Worm (Caenorhabditis elegans): ENCODE data around the gene W02D7.6.

DNA sequence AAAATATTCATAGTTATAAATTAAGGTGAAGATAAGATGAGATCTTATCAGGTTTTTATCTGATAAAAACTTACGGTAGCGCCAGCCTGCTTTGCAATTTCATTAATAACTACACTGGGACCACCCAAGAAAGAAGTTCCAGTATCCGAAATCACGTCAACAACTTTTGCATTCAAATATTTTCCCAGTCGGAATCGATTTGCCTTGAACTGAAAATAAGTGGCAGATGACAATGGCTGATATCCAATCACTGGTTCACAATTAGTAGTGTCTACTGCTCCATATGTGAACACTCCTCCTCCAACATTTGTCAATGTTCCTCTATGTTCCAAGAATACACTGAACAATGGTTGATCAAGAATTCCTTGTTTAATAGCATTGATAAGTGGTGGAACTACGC is 35.1 kb downstream of the W02D7.6 start, which contains the start of gene F21F8.5:
- TF ChIP-seq mab-5 (tag; optimal IDR thresholded peaks at IDR 0.05) = no peak
- TF ChIP-seq unc-62 (GFP tag; optimal IDR thresholded peaks at IDR 0.05) = no peak
- TF ChIP-seq ztf-11 (tag; optimal IDR thresholded peaks at IDR 0.05) = no peak
- no peak for TF ChIP-seq unc-39 (tag; optimal IDR thresholded peaks at IDR 0.05)
- TF ChIP-seq ham-2 (GFP tag; optimal IDR thresholded peaks at IDR 0.05) = no peak
- no peak for TF ChIP-seq ces-1 (GFP tag; optimal IDR thresholded peaks at IDR 0.05)
- TF ChIP-seq ceh-43 (GFP tag; optimal IDR thresholded peaks at IDR 0.05) = no peak
- no peak for TF ChIP-seq elt-3 (tag; optimal IDR thresholded peaks at IDR 0.05)
- no peak for TF ChIP-seq drap-1 (GFP tag; optimal IDR thresholded peaks at IDR 0.05)
- no peak for TF ChIP-seq lin-13 (tag; optimal IDR thresholded peaks at IDR 0.05)
